Worm (Caenorhabditis elegans) whole organism, young adult: ENCODE measurements around the gene T26H5.8.
A peak's percentile ranks its signal among the peaks of the same experiment; 100 is the strongest.

Experiments
- B0019.2 ChIP-seq: fragments of 200-800 bp; sonication (Bioruptor generic); conservative IDR thresholded peaks from 2 replicates; pipeline ENCODE4 v1.3.6; 2022; ENCODE audit warnings: missing genetic modification reagents, missing genetic modification characterization, missing compliant biosample characterization
- B0261.1 ChIP-seq: sonication (generic microtip); optimal IDR thresholded peaks from 2 replicates; lab custom pipeline; 2016; ENCODE audit warnings: mild to moderate bottlenecking, missing genetic modification characterization, moderate library complexity, missing compliant biosample characterization
- B0336.3 ChIP-seq: fragments of 200-800 bp; sonication (Bioruptor generic); IDR thresholded peaks from 2 replicates; pipeline ENCODE4 v1.3.6; 2022; ENCODE audit warnings: missing genetic modification characterization, missing compliant biosample characterization
- D2030.7 ChIP-seq: fragments of 200-800 bp; sonication (Bioruptor generic); IDR thresholded peaks from 2 replicates; pipeline ENCODE4 v1.3.6; 2022; ENCODE audit warnings: missing genetic modification reagents, missing genetic modification characterization, missing compliant biosample characterization
- F33H1.4 ChIP-seq: fragments of 200-800 bp; sonication (Bioruptor generic); IDR thresholded peaks from 2 replicates; pipeline ENCODE4 v1.3.6; 2022; ENCODE audit warnings: missing genetic modification reagents, missing genetic modification characterization, missing compliant biosample characterization
- F57A8.1 ChIP-seq: fragments of 200-800 bp; sonication (Bioruptor generic); optimal IDR thresholded peaks from 2 replicates; lab custom pipeline; 2018; ENCODE audit warnings: mild to moderate bottlenecking, missing genetic modification characterization, moderate library complexity, missing compliant biosample characterization
- T07F8.4 ChIP-seq: sonication (generic microtip); optimal IDR thresholded peaks from 2 replicates; lab custom pipeline; 2016; ENCODE audit warnings: mild to moderate bottlenecking, missing genetic modification characterization, moderate library complexity, missing compliant biosample characterization
- Y53F4B.3 ChIP-seq: fragments of 200-800 bp; sonication (Bioruptor generic); IDR thresholded peaks from 2 replicates; pipeline ENCODE4 v1.3.6; 2022; ENCODE audit warnings: missing genetic modification reagents, missing genetic modification characterization, missing compliant biosample characterization
- Y53G8AR.9 ChIP-seq: fragments of 200-800 bp; sonication (Bioruptor generic); conservative IDR thresholded peaks from 2 replicates; pipeline ENCODE4 v1.3.6; 2022; ENCODE audit warnings: missing genetic modification reagents, missing genetic modification characterization, missing compliant biosample characterization
- aptf-3 ChIP-seq: fragments of 200-800 bp; sonication (Bioruptor generic); IDR thresholded peaks from 2 replicates; pipeline ENCODE4 v1.3.6; 2022; ENCODE audit warnings: missing genetic modification characterization, missing compliant biosample characterization
- atf-7 ChIP-seq: sonication (generic microtip); optimal IDR thresholded peaks from 2 replicates; lab custom pipeline; 2017; ENCODE audit warnings: mild to moderate bottlenecking, missing genetic modification characterization, missing compliant biosample characterization
- athp-1 ChIP-seq: sonication (generic microtip); optimal IDR thresholded peaks from 2 replicates; lab custom pipeline; 2017; ENCODE audit warnings: mild to moderate bottlenecking, missing genetic modification characterization, missing compliant biosample characterization
- attf-3 ChIP-seq: fragments of 200-800 bp; sonication (Bioruptor generic); conservative IDR thresholded peaks from 2 replicates; pipeline ENCODE4 v1.3.6; 2022; ENCODE audit warnings: missing genetic modification reagents, missing genetic modification characterization, missing compliant biosample characterization
- attf-5 ChIP-seq: fragments of 200-800 bp; sonication (Bioruptor generic); optimal IDR thresholded peaks from 2 replicates; lab custom pipeline; 2018; ENCODE audit warnings: mild to moderate bottlenecking, missing genetic modification characterization, missing compliant biosample characterization
- ceh-100 ChIP-seq: fragments of 200-800 bp; sonication (Bioruptor generic); IDR thresholded peaks from 2 replicates; pipeline ENCODE4 v1.3.6; 2022; ENCODE audit warnings: missing genetic modification reagents, missing genetic modification characterization, missing compliant biosample characterization
- ceh-27 ChIP-seq: fragments of 200-800 bp; sonication (Bioruptor generic); optimal IDR thresholded peaks from 2 replicates; lab custom pipeline; 2018; ENCODE audit warnings: mild to moderate bottlenecking, missing genetic modification characterization, moderate library complexity, missing compliant biosample characterization
- ceh-79 ChIP-seq: sonication (generic microtip); optimal IDR thresholded peaks from 2 replicates; lab custom pipeline; 2017; ENCODE audit warnings: mild to moderate bottlenecking, missing genetic modification characterization, missing compliant biosample characterization
- chd-7 ChIP-seq: sonication (generic microtip); optimal IDR thresholded peaks from 2 replicates; lab custom pipeline; 2016; ENCODE audit warnings: mild to moderate bottlenecking, missing genetic modification characterization, moderate library complexity, missing compliant biosample characterization
- dox-1 ChIP-seq: fragments of 200-800 bp; sonication (Bioruptor generic); IDR thresholded peaks from 2 replicates; pipeline ENCODE4 v1.3.6; 2022; ENCODE audit warnings: missing genetic modification reagents, missing genetic modification characterization, missing compliant biosample characterization
- efl-1 ChIP-seq: fragments of 150-350 bp; optimal IDR thresholded peaks from 2 replicates; lab custom pipeline; 2014; ENCODE audit warnings: missing biosample characterization, missing genetic modification reagents, missing genetic modification characterization
- ekl-4 ChIP-seq: fragments of 200-800 bp; sonication (Bioruptor generic); IDR thresholded peaks from 2 replicates; pipeline ENCODE4 v1.3.6; 2022; ENCODE audit warnings: missing genetic modification reagents, missing genetic modification characterization, missing compliant biosample characterization
- him-1 ChIP-seq: sonication (generic microtip); optimal IDR thresholded peaks from 2 replicates; lab custom pipeline; 2016; ENCODE audit warnings: missing genotype, missing genetic modification reagents, missing genetic modification characterization, missing compliant biosample characterization
- hlh-26 ChIP-seq: fragments of 200-800 bp; sonication (Bioruptor generic); conservative IDR thresholded peaks from 2 replicates; pipeline ENCODE4 v1.3.6; 2022; ENCODE audit warnings: missing genetic modification reagents, missing genetic modification characterization, missing compliant biosample characterization
- hsf-1 ChIP-seq: fragments of 200-800 bp; sonication (Bioruptor generic); IDR thresholded peaks from 2 replicates; pipeline ENCODE4 v1.3.6; 2022; ENCODE audit warnings: missing genetic modification reagents, missing genetic modification characterization, missing compliant biosample characterization
- lag-1 ChIP-seq: fragments of 200-800 bp; sonication (Bioruptor generic); IDR thresholded peaks from 2 replicates; pipeline ENCODE4 v1.3.6; 2022; ENCODE audit warnings: missing genetic modification reagents, missing genetic modification characterization, missing compliant biosample characterization
- let-526 ChIP-seq: fragments of 200-800 bp; sonication (Bioruptor generic); IDR thresholded peaks from 2 replicates; pipeline ENCODE4 v1.3.6; 2022; ENCODE audit warnings: missing genetic modification reagents, missing genetic modification characterization, missing compliant biosample characterization
- lin-26 ChIP-seq: fragments of 200-800 bp; sonication (Bioruptor generic); IDR thresholded peaks from 2 replicates; pipeline ENCODE4 v1.3.6; 2022; ENCODE audit warnings: missing genetic modification reagents, missing genetic modification characterization, missing compliant biosample characterization
- lir-1 ChIP-seq: fragments of 200-800 bp; sonication (Bioruptor generic); conservative IDR thresholded peaks from 2 replicates; pipeline ENCODE4 v1.3.6; 2022; ENCODE audit warnings: missing genetic modification reagents, missing genetic modification characterization, missing compliant biosample characterization
- lsy-27 ChIP-seq: sonication (generic microtip); optimal IDR thresholded peaks from 2 replicates; lab custom pipeline; 2017; ENCODE audit warnings: missing genetic modification characterization, mild to moderate bottlenecking, missing compliant biosample characterization, antibody characterized with exemption, missing genotype, borderline replicate concordance; ENCODE audit not compliant: insufficient read depth
- madf-10 ChIP-seq: sonication (generic microtip); optimal IDR thresholded peaks from 2 replicates; lab custom pipeline; 2016; ENCODE audit warnings: mild to moderate bottlenecking, missing genetic modification characterization, missing compliant biosample characterization
- mcd-1 ChIP-seq: fragments of 200-800 bp; sonication (Bioruptor generic); IDR thresholded peaks from 2 replicates; pipeline ENCODE4 v1.3.6; 2022; ENCODE audit warnings: missing genetic modification reagents, missing genetic modification characterization, missing compliant biosample characterization
- nfya-1 ChIP-seq: sonication (generic microtip); optimal IDR thresholded peaks from 2 replicates; lab custom pipeline; 2017; ENCODE audit warnings: antibody characterized with exemption, missing compliant biosample characterization, missing genetic modification characterization, borderline replicate concordance; ENCODE audit not compliant: insufficient read depth
- nfyb-1 ChIP-seq: fragments of 200-800 bp; sonication (Bioruptor generic); IDR thresholded peaks from 2 replicates; pipeline ENCODE4 v1.3.6; 2022; ENCODE audit warnings: missing genetic modification reagents, missing genetic modification characterization, missing compliant biosample characterization
- nhr-179 ChIP-seq: sonication (generic microtip); optimal IDR thresholded peaks from 2 replicates; lab custom pipeline; 2016; ENCODE audit warnings: mild to moderate bottlenecking, missing genetic modification characterization, missing compliant biosample characterization
- nhr-80 ChIP-seq: sonication (generic microtip); optimal IDR thresholded peaks from 2 replicates; lab custom pipeline; 2016; ENCODE audit warnings: missing genetic modification characterization, missing compliant biosample characterization
- pbrm-1 ChIP-seq: fragments of 200-800 bp; sonication (Bioruptor generic); IDR thresholded peaks from 2 replicates; pipeline ENCODE4 v1.3.6; 2022; ENCODE audit warnings: missing genetic modification reagents, missing genetic modification characterization, missing compliant biosample characterization
- pha-4 ChIP-seq: fragments of 150-350 bp; sonication (generic microtip); optimal IDR thresholded peaks from 2 replicates; lab custom pipeline; 2014; ENCODE audit warnings: missing biosample characterization, missing genetic modification reagents, missing genetic modification characterization
- rcor-1 ChIP-seq: fragments of 200-800 bp; sonication (Bioruptor generic); IDR thresholded peaks from 2 replicates; pipeline ENCODE4 v1.3.6; 2022; ENCODE audit warnings: missing genetic modification reagents, missing genetic modification characterization, missing compliant biosample characterization
- repo-1 ChIP-seq: sonication (generic microtip); optimal IDR thresholded peaks from 2 replicates; lab custom pipeline; 2017; ENCODE audit warnings: mild to moderate bottlenecking, missing genetic modification characterization, missing compliant biosample characterization
- rpc-1 ChIP-seq, 2 experiments: fragments of 150-350 bp in 1 of 2; sonication (generic microtip) in 1 of 2; optimal IDR thresholded peaks; 2 replicates each; lab custom pipeline; 2014 to 2018; ENCODE audit warnings: missing biosample characterization in 1 of 2, missing genetic modification characterization in 1 of 2, missing genetic modification reagents in 1 of 2, missing genotype in 1 of 2
- sdz-38 ChIP-seq: sonication (generic microtip); optimal IDR thresholded peaks from 2 replicates; lab custom pipeline; 2016; ENCODE audit warnings: missing genotype, missing genetic modification characterization, missing compliant biosample characterization
- snpc-3.4 ChIP-seq: sonication (generic microtip); optimal IDR thresholded peaks from 2 replicates; lab custom pipeline; 2017; ENCODE audit warnings: missing genetic modification characterization, mild to moderate bottlenecking, missing compliant biosample characterization, antibody characterized with exemption, moderate library complexity, missing genotype, missing genetic modification reagents
- unc-130 ChIP-seq: sonication (generic microtip); optimal IDR thresholded peaks from 2 replicates; lab custom pipeline; 2016; ENCODE audit warnings: missing genetic modification reagents, missing genetic modification characterization, missing compliant biosample characterization
- xnd-1 ChIP-seq: sonication (generic microtip); optimal IDR thresholded peaks from 2 replicates; lab custom pipeline; 2016; ENCODE audit warnings: missing genotype, missing genetic modification reagents, missing genetic modification characterization, missing compliant biosample characterization
- zfh-2 ChIP-seq: fragments of 200-800 bp; sonication (Bioruptor generic); conservative IDR thresholded peaks from 2 replicates; pipeline ENCODE4 v1.3.6; 2022; ENCODE audit warnings: missing genetic modification reagents, missing genetic modification characterization, missing compliant biosample characterization
- ztf-18 ChIP-seq: sonication (generic microtip); optimal IDR thresholded peaks from 2 replicates; lab custom pipeline; 2016; ENCODE audit warnings: missing genotype, mild to moderate bottlenecking, missing genetic modification characterization, missing compliant biosample characterization
- ztf-22 ChIP-seq: fragments of 200-800 bp; sonication (Bioruptor generic); optimal IDR thresholded peaks from 2 replicates; lab custom pipeline; 2018; ENCODE audit warnings: mild to moderate bottlenecking, missing genetic modification characterization, moderate library complexity, missing compliant biosample characterization
- ztf-3 ChIP-seq: fragments of 200-800 bp; sonication (Bioruptor generic); optimal IDR thresholded peaks from 2 replicates; lab custom pipeline; 2018; ENCODE audit warnings: mild to moderate bottlenecking, missing genetic modification characterization, missing compliant biosample characterization
- ztf-6 ChIP-seq: fragments of 200-800 bp; sonication (Bioruptor generic); IDR thresholded peaks from 2 replicates; pipeline ENCODE4 v1.3.6; 2022; ENCODE audit warnings: missing genetic modification reagents, missing genetic modification characterization, missing compliant biosample characterization

Gene T26H5.8

DNA sequence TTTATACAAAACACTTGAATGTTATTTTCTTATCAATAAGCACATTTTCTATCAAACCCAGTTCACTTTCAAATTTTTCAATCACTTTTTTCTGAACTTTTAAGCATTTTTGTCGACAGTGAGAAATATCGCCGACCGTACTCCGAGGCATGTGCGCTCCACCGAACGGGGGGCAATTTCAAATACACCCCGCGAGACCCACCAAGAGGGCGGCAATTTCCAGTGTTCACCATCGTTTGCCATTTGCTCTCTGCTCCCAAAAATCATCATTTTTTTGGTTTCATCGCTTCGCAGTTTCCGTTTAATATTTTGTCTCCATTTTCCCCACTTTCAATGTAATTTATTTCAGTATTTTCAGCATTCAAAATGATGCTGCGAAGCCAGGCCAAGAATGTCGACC, 37.2 kb downstream of the T26H5.8 start, which contains the start of gene cyb-3 (continued):
- TF ChIP-seq hsf-1 (GFP tag; lab: Robert Waterston, UW) (peak; percentile 86), zfh-2 (GFP tag; lab: Robert Waterston, UW) (no peak), ceh-79 (tag; lab: Kevin White, UChicago) (no peak), B0336.3 (no peak), Y53F4B.3 (GFP tag; lab: Robert Waterston, UW) (no peak; the same call in 1 of the 2 replicates), chd-7 (no peak), dox-1 (peak; percentile 60; the same call in 1 of the 2 replicates), unc-130 (GFP tag; lab: Kevin White, UChicago) (peak; percentile 36), ztf-3 (GFP tag; lab: Kevin White, UChicago) (no peak), efl-1 (GFP tag; lab: Kevin White, UChicago) (peak; percentile 95), nfyb-1 (GFP tag; lab: Robert Waterston, UW) (no peak), aptf-3 (GFP tag; lab: Robert Waterston, UW) (no peak), mcd-1 (GFP tag; lab: Robert Waterston, UW) (peak; percentile 84), athp-1 (tag; lab: Kevin White, UChicago) (peak; percentile 7), ceh-27 (GFP tag; lab: Kevin White, UChicago) (no peak), pha-4 (tag; lab: Kevin White, UChicago) (no peak), sdz-38 (tag; lab: Kevin White, UChicago) (no peak), Y53G8AR.9 (GFP tag; lab: Robert Waterston, UW) (0 out of 2 replicates have a peak, but pooled peaks have one; percentile 24), F33H1.4 (GFP tag; lab: Robert Waterston, UW) (peak; percentile 71), F57A8.1 (GFP tag; lab: Kevin White, UChicago) (no peak), rpc-1 (optimal IDR thresholded peaks at IDR 0.05; lab: Kevin White, UChicago) (no peak), rpc-1 (tag; optimal IDR thresholded peaks at IDR 0.05; lab: Kevin White, UChicago) (no peak), rcor-1 (GFP tag; lab: Robert Waterston, UW) (peak; percentile 59; the same call in 1 of the 2 replicates), snpc-3.4 (tag; lab: Kevin White, UChicago) (peak; percentile 68), xnd-1 (tag; lab: Kevin White, UChicago) (peak; percentile 82), ceh-100 (GFP tag; lab: Robert Waterston, UW) (no peak), him-1 (tag; lab: Kevin White, UChicago) (no peak), pbrm-1 (GFP tag; lab: Robert Waterston, UW) (peak; percentile 28; the same call in 1 of the 2 replicates), B0019.2 (GFP tag; lab: Robert Waterston, UW) (peak; percentile 80), repo-1 (tag; lab: Kevin White, UChicago) (no peak), nfya-1 (tag; lab: Kevin White, UChicago) (no peak), attf-3 (no peak), nhr-179 (no peak), nhr-80 (tag; lab: Kevin White, UChicago) (no peak), T07F8.4 (no peak), madf-10 (tag; lab: Kevin White, UChicago) (no peak), ztf-6 (GFP tag; lab: Robert Waterston, UW) (no peak), B0261.1 (peak; percentile 18), lir-1 (no peak), lsy-27 (tag; lab: Kevin White, UChicago) (no peak), ztf-18 (peak; percentile 20), attf-5 (GFP tag; lab: Kevin White, UChicago) (no peak), lin-26 (GFP tag; lab: Robert Waterston, UW) (no peak), hlh-26 (GFP tag; lab: Robert Waterston, UW) (no peak), let-526 (GFP tag; lab: Robert Waterston, UW) (no peak), atf-7 (tag; lab: Kevin White, UChicago) (no peak), D2030.7 (peak; percentile 91), lag-1 (GFP tag; lab: Robert Waterston, UW) (no peak), ekl-4 (GFP tag; lab: Robert Waterston, UW) (no peak), ztf-22 (GFP tag; lab: Kevin White, UChicago) (no peak)
